Worm (Caenorhabditis elegans) whole organism, L2 larva: ENCODE measurements around the gene acl-14.

Source experiments
- R02D3.7 ChIP-seq: fragments of 150-350 bp; optimal IDR thresholded peaks from 2 replicates; lab custom pipeline; 2014; ENCODE audit warnings: missing biosample characterization, missing genetic modification characterization
- ceh-82 ChIP-seq: fragments of 150-350 bp; optimal IDR thresholded peaks from 2 replicates; lab custom pipeline; 2014; ENCODE audit warnings: missing biosample characterization, missing genetic modification characterization
- nhr-12 ChIP-seq: fragments of 150-350 bp; optimal IDR thresholded peaks from 2 replicates; lab custom pipeline; 2014; ENCODE audit warnings: missing biosample characterization, missing genetic modification characterization
- nhr-25 ChIP-seq: fragments of 150-350 bp; sonication (generic microtip); optimal IDR thresholded peaks from 3 replicates; lab custom pipeline; 2014; ENCODE audit warnings: missing biosample characterization, missing genetic modification characterization
- unc-62 ChIP-seq: fragments of 150-350 bp; optimal IDR thresholded peaks from 2 replicates; lab custom pipeline; 2014; ENCODE audit warnings: missing biosample characterization, missing genetic modification reagents, missing genetic modification characterization

DNA sequence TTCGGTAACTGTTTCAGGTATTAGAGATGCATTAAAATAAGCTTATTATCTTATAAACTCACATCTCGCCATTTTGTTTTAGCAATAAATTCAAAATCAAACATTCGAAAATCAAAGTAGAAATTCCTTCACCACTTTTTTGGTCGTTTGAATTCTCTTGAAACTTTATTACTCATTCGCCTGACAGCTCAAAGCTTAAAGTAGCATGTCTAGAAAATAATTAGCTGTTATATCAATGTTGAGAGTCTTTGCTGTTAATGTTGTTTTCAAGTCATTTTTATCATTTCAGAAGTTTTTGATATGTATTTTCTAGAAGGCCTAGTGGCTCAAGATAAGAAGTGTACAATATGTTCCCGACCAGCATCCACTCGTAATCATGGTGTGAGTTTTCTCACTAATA lies 30.4 kb downstream of the acl-14 start, which contains the start of gene nhr-39:
- TF ChIP-seq nhr-12 (tag; lab: Kevin White, UChicago) (no peak), ceh-82 (no peak), unc-62 (GFP tag; lab: Kevin White, UChicago) (no peak), R02D3.7 (tag; lab: Kevin White, UChicago) (no peak), nhr-25 (no peak)
